Fruit fly (Drosophila melanogaster) whole organism, embryonic: Measurements from ENCODE around the gene Gdi.

ENCODE experiments used
- CG10209 ChIP-seq: fragments of 200-800 bp; sonication (Bioruptor generic); optimal IDR thresholded peaks from 3 replicates; lab custom pipeline; 2017; ENCODE audit warnings: missing biosample characterization, mild to moderate bottlenecking, missing genetic modification characterization, missing genetic modification reagents
- CG11723 ChIP-seq: fragments of 200-800 bp; sonication (Bioruptor generic); optimal IDR thresholded peaks from 2 replicates; lab custom pipeline; 2017; ENCODE audit warnings: missing biosample characterization, mild to moderate bottlenecking, missing genetic modification characterization
- CG12155 ChIP-seq: fragments of 200-800 bp; sonication (Bioruptor generic); optimal IDR thresholded peaks from 3 replicates; lab custom pipeline; 2016; ENCODE audit warnings: missing biosample characterization, missing genetic modification characterization
- CG1233 ChIP-seq: fragments of 200-800 bp; sonication (Bioruptor generic); optimal IDR thresholded peaks from 4 replicates; lab custom pipeline; 2018; ENCODE audit warnings: missing biosample characterization, mild to moderate bottlenecking, missing genetic modification characterization
- CG12659 ChIP-seq: fragments of 200-800 bp; sonication (Bioruptor generic); optimal IDR thresholded peaks from 3 replicates; lab custom pipeline; 2017; ENCODE audit warnings: mild to moderate bottlenecking, missing biosample characterization, missing genetic modification reagents, missing genetic modification characterization
- CG16779 ChIP-seq: fragments of 200-800 bp; sonication (Bioruptor generic); IDR thresholded peaks from 2 replicates; pipeline ENCODE4 v1.3.6; 2022; ENCODE audit warnings: missing biosample characterization, missing genetic modification characterization
- CG1832 ChIP-seq: fragments of 200-800 bp; sonication (Bioruptor generic); optimal IDR thresholded peaks from 2 replicates; lab custom pipeline; 2017; ENCODE audit warnings: missing biosample characterization, mild to moderate bottlenecking, missing genetic modification characterization, inconsistent platforms
- CG18764 ChIP-seq: fragments of 200-800 bp; sonication (Bioruptor generic); optimal IDR thresholded peaks from 3 replicates; lab custom pipeline; 2016; ENCODE audit warnings: missing biosample characterization, missing genetic modification characterization
- CG2120 ChIP-seq: fragments of 200-800 bp; sonication (Bioruptor generic); optimal IDR thresholded peaks from 3 replicates; lab custom pipeline; 2016; ENCODE audit warnings: missing biosample characterization, missing genetic modification characterization
- CG2889 ChIP-seq: fragments of 200-800 bp; sonication (Bioruptor generic); IDR thresholded peaks from 3 replicates; pipeline ENCODE4 v1.3.6; 2022; ENCODE audit warnings: missing biosample characterization, missing genetic modification characterization
- CG3847 ChIP-seq: fragments of 200-800 bp; sonication (Bioruptor generic); IDR thresholded peaks from 2 replicates; pipeline ENCODE4 v1.3.6; 2022; ENCODE audit warnings: missing biosample characterization, missing genetic modification characterization
- CG5245 ChIP-seq: fragments of 200-800 bp; sonication (Bioruptor generic); optimal IDR thresholded peaks from 3 replicates; lab custom pipeline; 2016; ENCODE audit warnings: missing biosample characterization, missing genetic modification characterization
- CG7372 ChIP-seq: fragments of 200-800 bp; sonication (Bioruptor generic); IDR thresholded peaks from 2 replicates; pipeline ENCODE4 v1.3.6; 2022; ENCODE audit warnings: missing biosample characterization, missing genetic modification characterization
- CG8924 ChIP-seq: fragments of 200-800 bp; optimal IDR thresholded peaks from 3 replicates; lab custom pipeline; 2019; ENCODE audit warnings: missing biosample characterization, mild to moderate bottlenecking, missing genetic modification characterization, moderate library complexity
- CG9437 ChIP-seq: fragments of 200-800 bp; sonication (Bioruptor generic); optimal IDR thresholded peaks from 2 replicates; lab custom pipeline; 2018; ENCODE audit warnings: missing biosample characterization, mild to moderate bottlenecking, missing genetic modification characterization
- CG9797 ChIP-seq: fragments of 200-800 bp; sonication (Bioruptor generic); optimal IDR thresholded peaks from 3 replicates; lab custom pipeline; 2018; ENCODE audit warnings: missing biosample characterization, mild to moderate bottlenecking, missing genetic modification characterization
- Camta ChIP-seq: fragments of 200-800 bp; sonication (Bioruptor generic); optimal IDR thresholded peaks from 2 replicates; lab custom pipeline; 2016; ENCODE audit warnings: missing biosample characterization, missing genetic modification characterization
- CoRest ChIP-seq: fragments of 200-800 bp; sonication (Bioruptor generic); optimal IDR thresholded peaks from 3 replicates; lab custom pipeline; 2018; ENCODE audit warnings: missing biosample characterization, mild to moderate bottlenecking, missing genetic modification characterization, moderate library complexity
- Hr3 ChIP-seq: fragments of 200-800 bp; sonication (Bioruptor generic); optimal IDR thresholded peaks from 3 replicates; lab custom pipeline; 2016; ENCODE audit warnings: missing biosample characterization, missing genetic modification characterization
- Hr51 ChIP-seq, 2 experiments: fragments of 200-800 bp; sonication (Bioruptor generic); optimal IDR thresholded peaks; 2 replicates in 1 of 2; 3 replicates in 1 of 2; lab custom pipeline; 2016 to 2018; ENCODE audit warnings: missing biosample characterization in 2 of 2, missing genetic modification characterization in 2 of 2, mild to moderate bottlenecking in 1 of 2, moderate library complexity in 1 of 2
- Max ChIP-seq: fragments of 200-800 bp; sonication (Bioruptor generic); optimal IDR thresholded peaks from 2 replicates; lab custom pipeline; 2016; ENCODE audit warnings: missing biosample characterization, mild to moderate bottlenecking, missing genetic modification characterization
- Pdp1 ChIP-seq, 2 experiments: fragments of 200-800 bp; sonication (Bioruptor generic); optimal IDR thresholded peaks; 3 replicates each; lab custom pipeline; 2016; ENCODE audit warnings: missing biosample characterization in 2 of 2, missing genetic modification characterization in 2 of 2, mild to moderate bottlenecking in 1 of 2, moderate library complexity in 1 of 2
- Ssrp ChIP-seq: fragments of 200-800 bp; sonication (Bioruptor generic); optimal IDR thresholded peaks from 2 replicates; lab custom pipeline; 2018; ENCODE audit warnings: missing biosample characterization, mild to moderate bottlenecking, missing genetic modification characterization, moderate library complexity
- Stat92E ChIP-seq, 3 experiments: fragments of >200 bp in 2 of 3; fragments of 200-800 bp in 1 of 3; sonication (Bioruptor generic) in 1 of 3; optimal IDR thresholded peaks; 2 replicates each; lab custom pipeline; 2017 to 2019; ENCODE audit warnings: missing biosample characterization in 3 of 3, missing genetic modification characterization in 3 of 3, mild to moderate bottlenecking in 1 of 3, moderate library complexity in 1 of 3
- ase ChIP-seq: fragments of 200-800 bp; sonication (Bioruptor generic); IDR thresholded peaks from 3 replicates; pipeline ENCODE4 v1.3.6; 2022; ENCODE audit warnings: missing biosample characterization, missing genetic modification characterization
- ash1 ChIP-seq: fragments of 200-800 bp; sonication (Bioruptor generic); optimal IDR thresholded peaks from 2 replicates; lab custom pipeline; 2018; ENCODE audit warnings: missing biosample characterization, mild to moderate bottlenecking, missing genetic modification characterization
- ato ChIP-seq: fragments of 200-800 bp; sonication (Bioruptor generic); IDR thresholded peaks from 2 replicates; pipeline ENCODE4 v1.3.6; 2022; ENCODE audit warnings: missing biosample characterization, missing genetic modification characterization; ENCODE audit not compliant: partially characterized antibody
- bigmax ChIP-seq: fragments of 200-800 bp; sonication (Bioruptor generic); optimal IDR thresholded peaks from 2 replicates; lab custom pipeline; 2018; ENCODE audit warnings: missing biosample characterization, mild to moderate bottlenecking, missing genetic modification characterization
- cad ChIP-seq: fragments of >200 bp; optimal IDR thresholded peaks from 2 replicates; lab custom pipeline; 2017; ENCODE audit warnings: missing biosample characterization, missing genetic modification characterization
- dimm ChIP-seq: fragments of 200-800 bp; sonication (Bioruptor generic); IDR thresholded peaks from 2 replicates; pipeline ENCODE4 v1.3.6; 2022; ENCODE audit warnings: missing biosample characterization, missing genetic modification characterization
- dpn ChIP-seq, 2 experiments: fragments of 200-800 bp; sonication (Bioruptor generic); optimal IDR thresholded peaks; 3 replicates each; lab custom pipeline; 2016; ENCODE audit warnings: missing biosample characterization in 2 of 2, missing genetic modification characterization in 2 of 2
- emc ChIP-seq: fragments of 200-800 bp; sonication (Bioruptor generic); optimal IDR thresholded peaks from 2 replicates; lab custom pipeline; 2016; ENCODE audit warnings: missing biosample characterization, missing genetic modification characterization
- gcm ChIP-seq: fragments of 200-800 bp; sonication (Bioruptor generic); optimal IDR thresholded peaks from 2 replicates; lab custom pipeline; 2019; ENCODE audit warnings: missing biosample characterization, mild to moderate bottlenecking, missing genetic modification characterization, moderate library complexity
- lbe ChIP-seq: fragments of 200-800 bp; sonication (Bioruptor generic); optimal IDR thresholded peaks from 2 replicates; lab custom pipeline; 2016; ENCODE audit warnings: missing biosample characterization, mild to moderate bottlenecking, missing genetic modification characterization
- lola ChIP-seq, 3 experiments: fragments of >200 bp in 2 of 3; fragments of 200-800 bp in 1 of 3; sonication (Bioruptor generic) in 1 of 3; optimal IDR thresholded peaks; 2 replicates each; lab custom pipeline; 2017 to 2019; ENCODE audit warnings: missing biosample characterization in 3 of 3, missing genetic modification characterization in 3 of 3, mild to moderate bottlenecking in 1 of 3, moderate library complexity in 1 of 3
- nau ChIP-seq: fragments of 200-800 bp; sonication (Bioruptor generic); optimal IDR thresholded peaks from 3 replicates; lab custom pipeline; 2017; ENCODE audit warnings: missing biosample characterization, mild to moderate bottlenecking, missing genetic modification characterization, missing genetic modification reagents
- nmo ChIP-seq: fragments of 200-800 bp; sonication (Bioruptor generic); optimal IDR thresholded peaks from 2 replicates; lab custom pipeline; 2018; ENCODE audit warnings: missing biosample characterization, mild to moderate bottlenecking, missing genetic modification characterization, moderate library complexity
- odd ChIP-seq: fragments of 200-800 bp; sonication (Bioruptor generic); optimal IDR thresholded peaks from 2 replicates; lab custom pipeline; 2017; ENCODE audit warnings: missing biosample characterization, mild to moderate bottlenecking, missing genetic modification characterization
- otp ChIP-seq: fragments of 200-800 bp; sonication (Bioruptor generic); IDR thresholded peaks from 3 replicates; pipeline ENCODE4, ENCODE4 v1.3.6; 2022; ENCODE audit warnings: missing biosample characterization, missing genetic modification characterization
- pan ChIP-seq, 4 experiments: fragments of >200 bp in 3 of 4; fragments of 200-800 bp in 1 of 4; sonication (Bioruptor generic) in 1 of 4; optimal IDR thresholded peaks in 3 of 4; IDR thresholded peaks in 1 of 4; 2 replicates each; pipeline versions ENCODE4 v1.3.6 to Lab custom; 2017 to 2022; ENCODE audit warnings: missing biosample characterization in 2 of 4, missing genetic modification characterization in 2 of 4, mixed read lengths in 1 of 4
- phol ChIP-seq: fragments of 200-800 bp; sonication (Bioruptor generic); optimal IDR thresholded peaks from 3 replicates; lab custom pipeline; 2018; ENCODE audit warnings: missing biosample characterization, mild to moderate bottlenecking, missing genetic modification characterization, moderate library complexity
- pzg ChIP-seq: fragments of 200-800 bp; sonication (Bioruptor generic); optimal IDR thresholded peaks from 3 replicates; lab custom pipeline; 2018; ENCODE audit warnings: missing biosample characterization, mild to moderate bottlenecking, missing genetic modification characterization, moderate library complexity
- sc ChIP-seq, 3 experiments: fragments of >200 bp in 2 of 3; fragments of 200-800 bp in 1 of 3; sonication (Bioruptor generic) in 1 of 3; optimal IDR thresholded peaks; 2 replicates in 2 of 3; 3 replicates in 1 of 3; lab custom pipeline; 2017; ENCODE audit warnings: mild to moderate bottlenecking in 1 of 3, missing biosample characterization in 1 of 3, missing genetic modification characterization in 1 of 3, missing genetic modification reagents in 1 of 3
- schlank ChIP-seq: fragments of 200-800 bp; sonication (Bioruptor generic); optimal IDR thresholded peaks from 2 replicates; lab custom pipeline; 2018; ENCODE audit warnings: missing biosample characterization, mild to moderate bottlenecking, missing genetic modification characterization
- shn ChIP-seq: fragments of 200-800 bp; sonication (Bioruptor generic); optimal IDR thresholded peaks from 3 replicates; lab custom pipeline; 2016; ENCODE audit warnings: missing biosample characterization, missing genetic modification characterization
- so ChIP-seq: fragments of 200-800 bp; sonication (Bioruptor generic); IDR thresholded peaks from 3 replicates; pipeline ENCODE4 v1.3.6; 2022; ENCODE audit warnings: missing biosample characterization, missing genetic modification characterization
- sob ChIP-seq: fragments of 200-800 bp; sonication (Bioruptor generic); IDR thresholded peaks from 2 replicates; pipeline ENCODE4 v1.3.6; 2022; ENCODE audit warnings: missing biosample characterization, missing genetic modification characterization
- tgo ChIP-seq: fragments of 200-800 bp; sonication (Bioruptor generic); IDR thresholded peaks from 3 replicates; pipeline ENCODE4 v1.3.6; 2022; ENCODE audit warnings: missing biosample characterization, missing genetic modification characterization
- tin ChIP-seq: fragments of 200-800 bp; sonication (Bioruptor generic); optimal IDR thresholded peaks from 3 replicates; lab custom pipeline; 2016; ENCODE audit warnings: missing biosample characterization, missing genetic modification characterization

The Gdi gene

DNA sequence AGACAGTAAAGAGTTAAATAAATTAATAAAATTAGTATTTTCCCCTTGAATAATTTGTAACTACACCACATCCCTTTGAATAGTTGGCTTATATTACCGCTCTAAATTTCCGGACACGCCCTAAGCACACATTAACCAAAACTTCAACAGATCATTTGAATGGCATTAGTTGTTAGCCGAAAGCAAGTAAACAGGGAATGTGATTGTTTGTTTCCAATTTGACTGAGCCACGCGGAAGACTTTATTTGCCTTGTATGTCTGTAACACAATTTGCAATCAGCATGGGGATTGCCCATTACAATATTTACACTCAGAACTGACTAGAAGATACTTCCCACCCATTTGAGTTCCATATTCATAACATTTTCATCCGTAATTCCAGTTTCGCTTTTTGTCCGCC, 15.0 kb upstream of the Gdi start (continued):
- TF ChIP-seq emc (GFP tag; lab: Kevin White, UChicago) (no peak), ase (GFP tag; lab: Robert Waterston, UW) (no peak), CG12659 (GFP tag; lab: Kevin White, UChicago) (no peak), otp (GFP tag; lab: Robert Waterston, UW) (no peak), Camta (GFP tag; lab: Kevin White, UChicago) (no peak), CG16779 (no peak), sob (peak; percentile 40; the same call in 1 of the 2 replicates), CG1832 (GFP tag; lab: Kevin White, UChicago) (no peak), CG12155 (GFP tag; lab: Kevin White, UChicago) (no peak), CG9797 (GFP tag; lab: Kevin White, UChicago) (no peak), nau (GFP tag; lab: Kevin White, UChicago) (peak; percentile 20), bigmax (GFP tag; lab: Kevin White, UChicago) (no peak), tgo (GFP tag; lab: Robert Waterston, UW) (no peak), ato (GFP tag; lab: Robert Waterston, UW) (no peak), tin (GFP tag; lab: Kevin White, UChicago) (no peak), Stat92E (GFP tag; optimal IDR thresholded peaks at IDR 0.05; lab: Kevin White, UChicago) (no peak), CG8924 (tag; lab: Kevin White, UChicago) (peak; percentile 0), CG11723 (no peak), cad (GFP tag; lab: Kevin White, UChicago) (no peak), dpn (GFP tag; optimal IDR thresholded peaks at IDR 0.05; lab: Kevin White, UChicago) (peak in 1 of 2 experiments; percentile 4), CoRest (tag; lab: Kevin White, UChicago) (peak; percentile 4), Max (GFP tag; lab: Kevin White, UChicago) (no peak), CG2889 (no peak), CG3847 (0 out of 2 replicates have a peak, but pooled peaks have one; percentile 24), sc (optimal IDR thresholded peaks at IDR 0.05; lab: Kevin White, UChicago) (no peak), sc (GFP tag; optimal IDR thresholded peaks at IDR 0.05; lab: Kevin White, UChicago) (peak; percentile 1), ash1 (GFP tag; lab: Kevin White, UChicago) (no peak), lbe (GFP tag; lab: Kevin White, UChicago) (no peak), Pdp1 (GFP tag; optimal IDR thresholded peaks at IDR 0.05; lab: Kevin White, UChicago) (peak in 1 of 2 experiments; percentile 10), dimm (GFP tag; lab: Robert Waterston, UW) (no peak), shn (GFP tag; lab: Kevin White, UChicago) (no peak), Ssrp (tag; lab: Kevin White, UChicago) (no peak), CG2120 (GFP tag; lab: Kevin White, UChicago) (peak; percentile 47), Hr3 (GFP tag; lab: Kevin White, UChicago) (no peak), pzg (GFP tag; lab: Kevin White, UChicago) (no peak), phol (tag; lab: Kevin White, UChicago) (no peak), lola (GFP tag; optimal IDR thresholded peaks at IDR 0.05; lab: Kevin White, UChicago) (no peak), CG18764 (GFP tag; lab: Kevin White, UChicago) (no peak), nmo (no peak), so (GFP tag; lab: Robert Waterston, UW) (0 out of 3 replicates have a peak, but pooled peaks have one; percentile 57), CG9437 (no peak), gcm (GFP tag; lab: Kevin White, UChicago) (no peak), CG7372 (GFP tag; lab: Robert Waterston, UW) (no peak), pan (optimal IDR thresholded peaks at IDR 0.05; lab: Kevin White, UChicago) (no peak), pan (GFP tag; optimal IDR thresholded peaks at IDR 0.05 in 1 of 2, IDR thresholded peaks at IDR 0.05 in 1 of 2) (peak in 1 of 2 experiments; percentile 5), CG1233 (GFP tag; lab: Kevin White, UChicago) (peak; percentile 7), CG10209 (GFP tag; lab: Kevin White, UChicago) (peak; percentile 41), odd (GFP tag; lab: Kevin White, UChicago) (no peak), schlank (peak; percentile 19), CG5245 (GFP tag; lab: Kevin White, UChicago) (no peak), Hr51 (GFP tag; optimal IDR thresholded peaks at IDR 0.05; lab: Kevin White, UChicago) (no peak)
